Fruit fly (Drosophila melanogaster): ENCODE measurements around the gene msl-2.

DNA sequence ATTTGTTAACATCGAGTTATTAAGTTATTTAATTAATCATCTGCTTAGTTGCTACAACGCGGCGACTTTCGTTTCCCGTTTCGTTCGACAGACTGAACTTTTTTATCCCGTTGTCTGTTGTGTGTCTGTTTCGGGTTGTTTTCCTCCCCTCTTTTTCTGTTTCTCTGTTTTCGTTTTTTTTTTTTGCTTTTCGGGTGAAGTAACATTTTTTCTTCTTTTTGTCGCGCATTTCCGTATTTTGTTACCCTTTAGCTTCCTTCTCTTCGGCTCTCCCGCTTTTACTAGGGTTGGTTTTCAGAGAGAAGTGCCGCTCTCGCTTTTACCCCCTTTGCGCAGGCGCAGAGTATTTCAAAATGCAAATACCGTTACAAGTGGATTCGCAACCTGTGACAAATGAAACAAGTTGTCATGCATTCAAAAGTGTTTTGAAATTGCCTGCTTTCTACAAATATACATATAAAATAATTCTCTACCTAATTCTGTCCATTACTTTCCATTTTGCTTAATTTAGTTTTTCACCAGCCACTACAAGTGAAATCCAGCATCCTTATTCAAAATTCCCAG, 39.2 kb downstream of the msl-2 start, which contains the start of gene Pgant2:
- TF ChIP-seq Ets98B (GFP tag; IDR thresholded peaks at IDR 0.05), result no peak; the same call in 1 of the 2 replicates
- TF ChIP-seq EcR (GFP tag; optimal IDR thresholded peaks at IDR 0.05), result no peak
- 0 out of 2 replicates have a peak, but pooled peaks have one; percentile 13 for TF ChIP-seq CG12605 (GFP tag; IDR thresholded peaks at IDR 0.05)
